Worm (Caenorhabditis elegans) whole organism, late embryonic: ENCODE data around the gene K03A11.6.

Experiments
- C08G9.2 ChIP-seq: sonication (generic microtip); optimal IDR thresholded peaks from 2 replicates; lab custom pipeline; 2016; ENCODE audit warnings: mild to moderate bottlenecking, missing genetic modification characterization, moderate library complexity, missing compliant biosample characterization
- C38D4.7 ChIP-seq: fragments of 200-800 bp; sonication (Bioruptor generic); optimal IDR thresholded peaks from 2 replicates; lab custom pipeline; 2018; ENCODE audit warnings: mild to moderate bottlenecking, missing genetic modification characterization, moderate library complexity, missing compliant biosample characterization
- K02D7.2 ChIP-seq: sonication (generic microtip); optimal IDR thresholded peaks from 2 replicates; lab custom pipeline; 2017; ENCODE audit warnings: mild to moderate bottlenecking, missing genetic modification characterization, missing compliant biosample characterization
- Y22D7AL.16 ChIP-seq: sonication (generic microtip); optimal IDR thresholded peaks from 2 replicates; lab custom pipeline; 2016; ENCODE audit warnings: missing genetic modification characterization, missing compliant biosample characterization
- ceh-14 ChIP-seq: sonication (generic microtip); optimal IDR thresholded peaks from 2 replicates; lab custom pipeline; 2016; ENCODE audit warnings: missing genotype, missing genetic modification characterization, missing compliant biosample characterization
- ceh-18 ChIP-seq: sonication (generic microtip); optimal IDR thresholded peaks from 2 replicates; lab custom pipeline; 2016; ENCODE audit warnings: missing genetic modification characterization, missing compliant biosample characterization
- ceh-2 ChIP-seq: sonication (generic microtip); optimal IDR thresholded peaks from 2 replicates; lab custom pipeline; 2016; ENCODE audit warnings: missing genotype, missing genetic modification characterization, missing compliant biosample characterization
- ceh-22 ChIP-seq: sonication (generic microtip); optimal IDR thresholded peaks from 2 replicates; lab custom pipeline; 2017; ENCODE audit warnings: missing biosample characterization, missing genetic modification characterization
- ceh-30 ChIP-seq: fragments of 150-350 bp; optimal IDR thresholded peaks from 2 replicates; lab custom pipeline; 2014; ENCODE audit warnings: missing biosample characterization, missing genetic modification characterization
- ceh-31 ChIP-seq: sonication (generic microtip); optimal IDR thresholded peaks from 2 replicates; lab custom pipeline; 2016; ENCODE audit warnings: missing genetic modification characterization, missing compliant biosample characterization
- ceh-34 ChIP-seq: sonication (generic microtip); optimal IDR thresholded peaks from 2 replicates; lab custom pipeline; 2016; ENCODE audit warnings: mild to moderate bottlenecking, missing genetic modification characterization, missing compliant biosample characterization
- ceh-6 ChIP-seq: fragments of 200-800 bp; sonication (Bioruptor generic); optimal IDR thresholded peaks from 2 replicates; lab custom pipeline; 2018; ENCODE audit warnings: mild to moderate bottlenecking, missing genetic modification characterization, missing compliant biosample characterization
- ceh-9 ChIP-seq: sonication (generic microtip); optimal IDR thresholded peaks from 2 replicates; lab custom pipeline; 2016; ENCODE audit warnings: mild to moderate bottlenecking, missing genetic modification characterization, inconsistent platforms, missing compliant biosample characterization
- che-1 ChIP-seq: sonication (generic microtip); optimal IDR thresholded peaks from 2 replicates; lab custom pipeline; 2016; ENCODE audit warnings: mild to moderate bottlenecking, missing genetic modification characterization, missing compliant biosample characterization
- dmd-4 ChIP-seq: sonication (generic microtip); optimal IDR thresholded peaks from 2 replicates; lab custom pipeline; 2016; ENCODE audit warnings: borderline replicate concordance, missing genetic modification characterization, missing compliant biosample characterization
- dve-1 ChIP-seq: sonication (generic microtip); optimal IDR thresholded peaks from 2 replicates; lab custom pipeline; 2017; ENCODE audit warnings: antibody characterized with exemption, mild to moderate bottlenecking, missing genetic modification characterization, missing compliant biosample characterization
- elt-2 ChIP-seq: sonication (generic microtip); optimal IDR thresholded peaks from 2 replicates; lab custom pipeline; 2016; ENCODE audit warnings: missing genetic modification reagents, missing genetic modification characterization, missing compliant biosample characterization
- elt-4 ChIP-seq: sonication (generic microtip); optimal IDR thresholded peaks from 2 replicates; lab custom pipeline; 2016; ENCODE audit warnings: missing genetic modification characterization, missing compliant biosample characterization
- ets-4 ChIP-seq: sonication (generic microtip); optimal IDR thresholded peaks from 2 replicates; lab custom pipeline; 2016; ENCODE audit warnings: missing genetic modification characterization, missing compliant biosample characterization
- fkh-10 ChIP-seq: fragments of 150-350 bp; optimal IDR thresholded peaks from 2 replicates; lab custom pipeline; 2014; ENCODE audit warnings: missing biosample characterization, missing genetic modification reagents, missing genetic modification characterization
- gmeb-2 ChIP-seq: sonication (generic microtip); optimal IDR thresholded peaks from 2 replicates; lab custom pipeline; 2016; ENCODE audit warnings: missing genetic modification characterization, inconsistent platforms, missing compliant biosample characterization
- hlh-13 ChIP-seq: fragments of 200-800 bp; sonication (Bioruptor generic); optimal IDR thresholded peaks from 2 replicates; lab custom pipeline; 2018; ENCODE audit warnings: mild to moderate bottlenecking, missing genetic modification characterization, missing compliant biosample characterization
- hlh-30 ChIP-seq: sonication (generic microtip); optimal IDR thresholded peaks from 2 replicates; lab custom pipeline; 2017; ENCODE audit warnings: antibody characterized with exemption, missing genetic modification characterization, missing compliant biosample characterization; ENCODE audit not compliant: insufficient read depth
- hlh-8 ChIP-seq: sonication (generic microtip); optimal IDR thresholded peaks from 2 replicates; lab custom pipeline; 2016; ENCODE audit warnings: missing genotype, missing genetic modification characterization, missing compliant biosample characterization
- lin-11 ChIP-seq: fragments of 200-800 bp; sonication (Bioruptor generic); optimal IDR thresholded peaks from 2 replicates; lab custom pipeline; 2018; ENCODE audit warnings: mild to moderate bottlenecking, missing genetic modification characterization, missing compliant biosample characterization
- nhr-11 ChIP-seq: fragments of 150-350 bp; optimal IDR thresholded peaks from 2 replicates; lab custom pipeline; 2014; ENCODE audit warnings: missing biosample characterization, missing genetic modification characterization
- nhr-232 ChIP-seq: sonication (generic microtip); optimal IDR thresholded peaks from 2 replicates; lab custom pipeline; 2016; ENCODE audit warnings: missing genetic modification characterization, missing compliant biosample characterization
- pat-9 ChIP-seq: fragments of 200-800 bp; sonication (Bioruptor generic); optimal IDR thresholded peaks from 2 replicates; lab custom pipeline; 2018; ENCODE audit warnings: mild to moderate bottlenecking, missing genetic modification characterization, moderate library complexity, missing compliant biosample characterization
- pax-1 ChIP-seq: fragments of 150-350 bp; optimal IDR thresholded peaks from 2 replicates; lab custom pipeline; 2014; ENCODE audit warnings: missing biosample characterization, missing genetic modification characterization
- pqm-1 ChIP-seq: sonication (generic microtip); optimal IDR thresholded peaks from 2 replicates; lab custom pipeline; 2016; ENCODE audit warnings: missing genetic modification characterization, missing compliant biosample characterization
- pros-1 ChIP-seq: fragments of 150-350 bp; optimal IDR thresholded peaks from 2 replicates; lab custom pipeline; 2014; ENCODE audit warnings: missing biosample characterization, missing genetic modification reagents, missing genetic modification characterization
- rnt-1 ChIP-seq: sonication (generic microtip); optimal IDR thresholded peaks from 2 replicates; lab custom pipeline; 2016; ENCODE audit warnings: missing genetic modification characterization, missing compliant biosample characterization
- sdc-2 ChIP-seq: sonication (generic microtip); optimal IDR thresholded peaks from 2 replicates; lab custom pipeline; 2016; ENCODE audit warnings: missing genotype, missing genetic modification characterization, missing compliant biosample characterization
- syd-9 ChIP-seq: sonication (generic microtip); optimal IDR thresholded peaks from 2 replicates; lab custom pipeline; 2016; ENCODE audit warnings: mild to moderate bottlenecking, missing genetic modification characterization, moderate library complexity, missing compliant biosample characterization
- tbx-2 ChIP-seq: sonication (generic microtip); optimal IDR thresholded peaks from 2 replicates; lab custom pipeline; 2016; ENCODE audit warnings: missing genetic modification characterization, missing compliant biosample characterization
- tbx-7 ChIP-seq: sonication (generic microtip); optimal IDR thresholded peaks from 2 replicates; lab custom pipeline; 2016; ENCODE audit warnings: missing genotype, missing genetic modification characterization, missing compliant biosample characterization
- ttx-3 ChIP-seq: sonication (generic microtip); optimal IDR thresholded peaks from 2 replicates; lab custom pipeline; 2016; ENCODE audit warnings: missing genetic modification reagents, missing genetic modification characterization, missing compliant biosample characterization
- unc-3 ChIP-seq, 2 experiments: fragments of 200-800 bp in 1 of 2; sonication (Bioruptor generic) in 1 of 2; sonication (generic microtip) in 1 of 2; conservative IDR thresholded peaks in 1 of 2; optimal IDR thresholded peaks in 1 of 2; 2 replicates each; pipeline versions ENCODE4 v1.3.6 to Lab custom; 2016 to 2022; ENCODE audit warnings: missing compliant biosample characterization in 2 of 2, missing genetic modification characterization in 2 of 2, missing genetic modification reagents in 1 of 2
- unc-42 ChIP-seq: sonication (generic microtip); optimal IDR thresholded peaks from 2 replicates; lab custom pipeline; 2016; ENCODE audit warnings: missing genotype, missing genetic modification characterization, missing compliant biosample characterization
- unc-55 ChIP-seq: sonication (generic microtip); optimal IDR thresholded peaks from 2 replicates; lab custom pipeline; 2017; ENCODE audit warnings: missing biosample characterization, missing genetic modification reagents, missing genetic modification characterization
- zip-5 ChIP-seq: sonication (generic microtip); optimal IDR thresholded peaks from 2 replicates; lab custom pipeline; 2016; ENCODE audit warnings: missing genetic modification characterization, missing compliant biosample characterization
- ztf-16 ChIP-seq: sonication (generic microtip); optimal IDR thresholded peaks from 2 replicates; lab custom pipeline; 2017; ENCODE audit warnings: missing genetic modification characterization, missing compliant biosample characterization

Gene K03A11.6

DNA sequence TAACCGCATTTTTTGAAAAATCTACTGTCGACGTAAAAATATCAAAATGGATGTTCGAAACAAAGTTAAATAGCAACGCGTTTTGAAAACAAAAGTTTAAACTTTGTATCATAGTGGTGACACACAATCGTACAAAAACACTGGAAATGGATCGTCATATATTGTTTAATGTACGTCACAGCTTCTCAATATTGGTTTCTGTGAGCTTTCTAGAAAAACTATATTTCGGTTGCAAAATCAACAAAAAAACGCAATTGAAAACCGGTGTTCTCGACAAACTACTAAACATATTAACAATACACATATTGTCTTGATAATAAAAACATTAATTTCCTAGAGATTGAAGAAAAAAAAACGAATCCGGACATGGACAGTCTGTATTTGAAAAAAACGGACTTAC, 44.8 kb downstream of the K03A11.6 start, which contains the start of gene R03G8.6:
R03G8.6 (minus strand) TSS at position 101 of the 400 bp plus-strand sequence.
- TF ChIP-seq ceh-6 (GFP tag; lab: Kevin White, UChicago): no peak
- no peak for TF ChIP-seq dve-1 (tag; lab: Kevin White, UChicago)
- no peak for TF ChIP-seq ceh-30
- TF ChIP-seq hlh-8 (tag; lab: Kevin White, UChicago): no peak
- no peak for TF ChIP-seq ets-4 (tag; lab: Kevin White, UChicago)
- TF ChIP-seq pqm-1 (tag; lab: Kevin White, UChicago): no peak
- no peak for TF ChIP-seq C08G9.2 (tag; lab: Kevin White, UChicago)
- no peak for TF ChIP-seq ceh-14 (tag; lab: Kevin White, UChicago)
- no peak for TF ChIP-seq nhr-11
- no peak for TF ChIP-seq che-1 (tag; lab: Kevin White, UChicago)
- no peak for TF ChIP-seq elt-2
- TF ChIP-seq hlh-13 (GFP tag; lab: Kevin White, UChicago): no peak
- no peak for TF ChIP-seq syd-9 (tag; lab: Kevin White, UChicago)
- no peak for TF ChIP-seq lin-11 (tag; lab: Kevin White, UChicago)
- TF ChIP-seq tbx-7 (tag; lab: Kevin White, UChicago): no peak
- no peak for TF ChIP-seq nhr-232 (tag; lab: Kevin White, UChicago)
- no peak for TF ChIP-seq elt-4 (tag; lab: Kevin White, UChicago)

DNA sequence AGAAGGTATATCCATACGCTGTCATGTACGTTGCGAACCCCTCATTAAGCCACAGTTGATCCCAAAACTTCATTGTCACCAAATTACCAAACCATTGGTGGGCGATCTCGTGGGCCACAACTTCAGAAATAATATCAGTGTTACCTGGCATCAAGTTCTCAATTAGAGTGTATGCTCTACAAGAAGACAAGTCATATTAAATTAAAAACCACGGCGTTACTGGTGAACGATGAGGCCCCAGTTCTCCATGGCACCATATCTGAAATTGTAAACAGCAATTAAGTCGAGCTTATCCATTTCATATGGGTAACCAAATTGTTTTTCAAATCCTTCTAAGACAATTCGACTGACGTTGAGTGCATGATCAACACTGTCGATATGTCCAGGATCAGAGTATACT, 47.2 kb downstream of the K03A11.6 start:
- TF ChIP-seq zip-5 (tag; lab: Kevin White, UChicago): no peak
- TF ChIP-seq unc-3 (GFP tag; conservative IDR thresholded peaks at IDR 0.05; lab: Robert Waterston, UW): no peak
- no peak for TF ChIP-seq unc-3 (tag; optimal IDR thresholded peaks at IDR 0.05; lab: Kevin White, UChicago)
- TF ChIP-seq hlh-8 (tag; lab: Kevin White, UChicago): no peak
- TF ChIP-seq sdc-2 (tag; lab: Kevin White, UChicago): no peak
- no peak for TF ChIP-seq ceh-2
- no peak for TF ChIP-seq C38D4.7 (GFP tag; lab: Kevin White, UChicago)
- no peak for TF ChIP-seq dmd-4 (tag; lab: Kevin White, UChicago)
- no peak for TF ChIP-seq C08G9.2 (tag; lab: Kevin White, UChicago)
- no peak for TF ChIP-seq ceh-9
- no peak for TF ChIP-seq Y22D7AL.16 (tag; lab: Kevin White, UChicago)
- no peak for TF ChIP-seq fkh-10 (GFP tag; lab: Kevin White, UChicago)
- no peak for TF ChIP-seq nhr-11

DNA sequence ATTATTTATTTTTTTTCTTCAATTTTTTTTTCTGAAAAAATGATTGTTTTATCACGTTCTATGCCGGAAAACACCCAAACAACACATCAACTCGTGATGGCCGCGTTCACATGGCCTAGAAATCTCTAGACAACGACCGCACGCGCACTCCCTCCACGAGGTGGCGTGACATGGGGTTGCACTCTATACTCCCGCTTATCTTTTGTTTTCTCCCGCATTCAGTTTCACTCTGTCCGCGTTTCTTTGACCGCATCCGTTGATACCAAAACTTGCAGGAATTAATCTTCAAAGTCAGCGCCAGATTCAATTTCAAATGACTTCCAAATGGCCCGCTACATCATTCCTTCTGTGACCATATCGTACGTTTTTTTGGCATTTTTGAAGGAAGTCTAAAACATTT, 49.3 kb downstream of the K03A11.6 start, which contains the start of gene F17H10.1:
F17H10.1 (plus strand) TSS at position 276 of the 400 bp plus-strand sequence.
- peak; percentile 57 for TF ChIP-seq ceh-2
- peak; percentile 53 for TF ChIP-seq C08G9.2 (tag; lab: Kevin White, UChicago)
- no peak for TF ChIP-seq ceh-30
- peak; percentile 93 for TF ChIP-seq hlh-30 (tag; lab: Kevin White, UChicago)
- peak; percentile 70 for TF ChIP-seq ets-4 (tag; lab: Kevin White, UChicago)
- TF ChIP-seq ceh-22: no peak
- TF ChIP-seq pat-9 (tag; lab: Kevin White, UChicago): no peak
- no peak for TF ChIP-seq ttx-3 (tag; lab: Kevin White, UChicago)
- TF ChIP-seq ztf-16: no peak
- no peak for TF ChIP-seq unc-42
- TF ChIP-seq dmd-4 (tag; lab: Kevin White, UChicago): no peak
- peak; percentile 61 for TF ChIP-seq tbx-2 (tag; lab: Kevin White, UChicago)
- TF ChIP-seq ceh-31 (tag; lab: Kevin White, UChicago): peak; percentile 76
- TF ChIP-seq pax-1 (tag; lab: Kevin White, UChicago): no peak
- TF ChIP-seq pqm-1 (tag; lab: Kevin White, UChicago): peak; percentile 53
- peak; percentile 10 for TF ChIP-seq ceh-18
- no peak for TF ChIP-seq pros-1 (tag; lab: Kevin White, UChicago)
- TF ChIP-seq gmeb-2: no peak
- peak; percentile 56 for TF ChIP-seq elt-2
- peak; percentile 19 for TF ChIP-seq unc-55 (GFP tag; lab: Kevin White, UChicago)
- TF ChIP-seq hlh-8 (tag; lab: Kevin White, UChicago): peak; percentile 9
- no peak for TF ChIP-seq dve-1 (tag; lab: Kevin White, UChicago)
- no peak for TF ChIP-seq Y22D7AL.16 (tag; lab: Kevin White, UChicago)
- TF ChIP-seq fkh-10 (GFP tag; lab: Kevin White, UChicago): no peak
- no peak for TF ChIP-seq K02D7.2 (tag; lab: Kevin White, UChicago)
- peak; percentile 29 for TF ChIP-seq tbx-7 (tag; lab: Kevin White, UChicago)
- TF ChIP-seq C38D4.7 (GFP tag; lab: Kevin White, UChicago): no peak
- no peak for TF ChIP-seq ceh-34 (tag; lab: Kevin White, UChicago)
- TF ChIP-seq rnt-1 (tag; lab: Kevin White, UChicago): peak; percentile 60
